Fruit fly (Drosophila melanogaster) whole organism, wandering third instar larva: Measurements from ENCODE around the gene rdgA.

Experiments used
- Hr78 ChIP-seq: fragments of >200 bp; optimal IDR thresholded peaks from 2 replicates; lab custom pipeline; 2017; ENCODE audit warnings: missing biosample characterization, missing genetic modification characterization
- Hr83 ChIP-seq: fragments of 200-300 bp; sonication (Bioruptor generic); optimal IDR thresholded peaks from 2 replicates; lab custom pipeline; 2016; ENCODE audit warnings: missing biosample characterization, mild to moderate bottlenecking, missing genetic modification characterization, moderate library complexity; ENCODE audit not compliant: poor library complexity, severe bottlenecking
- OdsH ChIP-seq: fragments of 200-800 bp; sonication (Bioruptor generic); optimal IDR thresholded peaks from 2 replicates; lab custom pipeline; 2016; ENCODE audit warnings: missing biosample characterization, mild to moderate bottlenecking, missing genetic modification characterization
- dl ChIP-seq, 2 experiments: fragments of 175-275, 200-275 bp in 1 of 2; fragments of 200-275 bp in 1 of 2; sonication (Bioruptor generic); optimal IDR thresholded peaks; lab custom pipeline; 2018; ENCODE audit warnings: mild to moderate bottlenecking in 2 of 2, missing biosample characterization in 2 of 2, missing genetic modification characterization in 2 of 2, moderate library complexity in 2 of 2; ENCODE audit not compliant: partially characterized antibody in 2 of 2, insufficient read depth in 1 of 2
- woc ChIP-seq: sonication (Bioruptor generic); optimal IDR thresholded peaks from 2 replicates; lab custom pipeline; 2016; ENCODE audit warnings: missing biosample characterization, mild to moderate bottlenecking, missing genetic modification characterization

DNA sequence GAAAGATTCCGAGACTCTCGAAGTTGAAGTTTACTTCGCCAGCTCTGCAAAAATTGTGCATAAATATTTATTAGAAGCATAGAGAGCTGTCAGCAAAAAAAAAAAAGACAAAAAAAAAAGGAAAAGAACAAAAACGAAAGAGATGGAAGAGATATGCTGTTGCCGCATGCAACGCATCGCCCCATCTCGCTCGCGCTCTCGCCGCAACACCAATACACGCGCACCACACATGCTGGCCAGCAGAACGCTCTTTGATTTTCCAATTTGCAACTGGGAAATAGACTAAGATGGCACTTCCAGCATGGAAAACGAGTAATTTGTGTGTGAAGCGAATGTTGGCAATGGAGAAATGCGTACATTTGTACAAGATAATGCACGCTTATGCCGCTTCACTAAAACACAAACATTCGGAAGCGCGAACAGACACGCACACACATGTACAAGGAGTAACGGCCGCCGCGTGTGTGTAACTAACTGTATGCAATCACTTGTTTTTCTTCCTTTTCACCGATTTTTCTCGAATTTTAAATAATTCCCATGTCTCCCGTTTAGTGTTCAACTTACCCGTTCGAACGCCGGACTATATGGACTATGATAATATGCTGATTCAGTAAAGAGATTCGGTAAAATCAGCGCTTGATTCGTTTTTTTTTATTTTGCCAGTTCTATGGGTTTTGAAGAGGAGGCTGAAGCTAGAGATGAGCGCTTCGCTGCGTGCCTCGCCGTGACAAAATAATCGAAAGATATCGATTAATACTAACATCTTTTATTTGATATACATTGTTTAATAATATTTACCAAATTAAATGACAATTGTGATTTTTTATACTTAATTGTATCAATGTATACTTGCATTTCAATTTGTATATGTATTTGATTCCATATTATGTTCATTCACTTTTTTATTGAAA, 1.1 kb upstream of the rdgA start:
- TF ChIP-seq woc = no peak
- no peak for TF ChIP-seq Hr83 (GFP tag; lab: Kevin White, UChicago)
- TF ChIP-seq OdsH = no peak
- no peak for TF ChIP-seq dl (GFP tag; optimal IDR thresholded peaks at IDR 0.05; lab: Kevin White, UChicago; ENCODE audit: insufficient read depth in 1 of 2, partially characterized antibody in 2 of 2)
- no peak for TF ChIP-seq Hr78
